Fruit fly (Drosophila melanogaster): ENCODE measurements around the gene La.
A peak's percentile ranks its signal among the peaks of the same experiment; 100 is the strongest.

Gene La

dm6 chr2L:20313117-20313645 lies 36.6 kb downstream of the La start (continued):
- TF ChIP-seq CG2712 (tag; optimal IDR thresholded peaks at IDR 0.05) (peak; percentile 30), Xrp1 (GFP tag; IDR thresholded peaks at IDR 0.05) (0 out of 2 replicates have a peak, but pooled peaks have one; percentile 14), row (GFP tag; IDR thresholded peaks at IDR 0.05) (no peak), CG34224 (GFP tag; IDR thresholded peaks at IDR 0.05; ENCODE audit: partially characterized antibody) (no peak), gem (tag; optimal IDR thresholded peaks at IDR 0.05) (no peak), CG14050 (GFP tag; IDR thresholded peaks at IDR 0.05) (no peak), luna (GFP tag; optimal IDR thresholded peaks at IDR 0.05) (no peak), bsh (GFP tag; optimal IDR thresholded peaks at IDR 0.05) (peak in 1 of 2 experiments; percentile 17), Hr78 (GFP tag; optimal IDR thresholded peaks at IDR 0.05) (peak in 1 of 2 experiments; percentile 59), CG18262 (tag; optimal IDR thresholded peaks at IDR 0.05) (peak; percentile 16)

- TF ChIP-seq CG9932 (GFP tag; IDR thresholded peaks at IDR 0.05) (no peak), bsh (GFP tag; optimal IDR thresholded peaks at IDR 0.05) (peak in 1 of 2 experiments; percentile 21), Fer2 (tag; optimal IDR thresholded peaks at IDR 0.05) (no peak), CG17829 (tag; optimal IDR thresholded peaks at IDR 0.05) (peak; percentile 30), CG12219 (GFP tag; optimal IDR thresholded peaks at IDR 0.05) (peak; percentile 16), z (GFP tag; IDR thresholded peaks at IDR 0.05) (no peak), grau (tag; optimal IDR thresholded peaks at IDR 0.05) (peak; percentile 5), CG9817 (tag; optimal IDR thresholded peaks at IDR 0.05) (no peak), CG8388 (GFP tag; optimal IDR thresholded peaks at IDR 0.05) (no peak), pho (GFP tag; optimal IDR thresholded peaks at IDR 0.05) (no peak), jigr1 (GFP tag; IDR thresholded peaks at IDR 0.05) (no peak), Jarid2 (GFP tag; optimal IDR thresholded peaks at IDR 0.05) (peak; percentile 95), Trl (optimal IDR thresholded peaks at IDR 0.05) (peak; percentile 69 to 77), Trl (GFP tag; optimal IDR thresholded peaks at IDR 0.05) (peak; percentile 6), Abd-B (GFP tag; optimal IDR thresholded peaks at IDR 0.05) (no peak), CG9727 (GFP tag; optimal IDR thresholded peaks at IDR 0.05) (no peak), Adf1 (GFP tag; IDR thresholded peaks at IDR 0.05) (0 out of 2 replicates have a peak, but pooled peaks have one; percentile 7), sens (GFP tag) (peak; percentile 75), CG11504 (tag; optimal IDR thresholded peaks at IDR 0.05) (peak; percentile 100), pum (GFP tag; optimal IDR thresholded peaks at IDR 0.05) (no peak), Bgb (GFP tag; IDR thresholded peaks at IDR 0.05; ENCODE audit: partially characterized antibody) (0 out of 2 replicates have a peak, but pooled peaks have one; percentile 26), CG7372 (GFP tag; IDR thresholded peaks at IDR 0.05) (no peak), her (GFP tag; optimal IDR thresholded peaks at IDR 0.05) (peak; percentile 19), CG17328 (GFP tag; IDR thresholded peaks at IDR 0.05) (no peak), sqz (GFP tag; optimal IDR thresholded peaks at IDR 0.05) (peak; percentile 54), hkb (optimal IDR thresholded peaks at IDR 0.05) (no peak), hkb (GFP tag; IDR thresholded peaks at IDR 0.05) (peak; percentile 52; the same call in 1 of the 2 replicates), NK7.1 (GFP tag; optimal IDR thresholded peaks at IDR 0.05) (no peak), CG1647 (GFP tag; optimal IDR thresholded peaks at IDR 0.05) (no peak), seq (GFP tag; IDR thresholded peaks at IDR 0.05) (no peak), cato (GFP tag; optimal IDR thresholded peaks at IDR 0.05; ENCODE audit: borderline replicate concordance) (no peak), gcm (GFP tag; optimal IDR thresholded peaks at IDR 0.05) (peak; percentile 28), so (GFP tag; IDR thresholded peaks at IDR 0.05) (no peak), emc (GFP tag; optimal IDR thresholded peaks at IDR 0.05) (no peak), lmd (GFP tag; IDR thresholded peaks at IDR 0.05) (no peak), Eip74EF (GFP tag; optimal IDR thresholded peaks at IDR 0.05) (peak in 1 of 2 experiments; percentile 62), Meics (GFP tag; optimal IDR thresholded peaks at IDR 0.05) (no peak), CG3163 (GFP tag; optimal IDR thresholded peaks at IDR 0.05) (peak; percentile 96), Med (GFP tag) (peak; percentile 64), Elba2 (GFP tag; optimal IDR thresholded peaks at IDR 0.05) (no peak)
Measured at dm6 chr2L:20310751-20311387, 38.9 kb downstream of the La start, which contains the start of gene spir. TSS of gene spir (plus strand) at chr2L:20311219.

Measured in whole organism, embryonic.